Worm (Caenorhabditis elegans) whole organism, L4/young adult: Measurements from ENCODE around the gene dyn-1.

Source experiments
- W03F9.2 ChIP-seq: fragments of 150-350 bp; optimal IDR thresholded peaks from 2 replicates; lab custom pipeline; 2014; ENCODE audit warnings: missing biosample characterization, missing genetic modification characterization
- him-1 ChIP-seq: sonication (generic microtip); optimal IDR thresholded peaks from 2 replicates; lab custom pipeline; 2016; ENCODE audit warnings: missing genotype, missing genetic modification reagents, missing genetic modification characterization, missing compliant biosample characterization

DNA sequence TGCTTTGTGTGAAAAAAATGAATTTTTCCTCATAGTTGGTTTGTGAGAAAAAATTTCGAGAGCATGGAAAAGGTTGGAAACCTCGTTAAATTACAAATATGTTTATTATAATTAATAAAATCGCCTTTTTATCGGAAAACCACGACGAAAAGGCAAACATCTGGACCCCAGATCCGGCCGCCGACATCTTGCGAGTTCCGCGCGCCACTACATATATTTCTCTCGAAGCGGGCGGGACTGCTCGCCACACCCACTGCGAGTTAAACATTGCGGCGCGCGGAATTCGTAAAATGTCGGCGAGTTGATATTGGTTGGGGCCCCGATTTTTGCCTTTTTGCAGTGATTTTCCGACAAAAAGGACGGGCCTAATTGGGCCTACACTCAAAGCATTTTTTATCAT lies 9.2 kb upstream of the dyn-1 start:
- TF ChIP-seq him-1 (tag; lab: Kevin White, UChicago), result no peak
- no peak for TF ChIP-seq W03F9.2 (tag; lab: Kevin White, UChicago)
